Fruit fly (Drosophila melanogaster): ENCODE data around the gene CG13250.

DNA sequence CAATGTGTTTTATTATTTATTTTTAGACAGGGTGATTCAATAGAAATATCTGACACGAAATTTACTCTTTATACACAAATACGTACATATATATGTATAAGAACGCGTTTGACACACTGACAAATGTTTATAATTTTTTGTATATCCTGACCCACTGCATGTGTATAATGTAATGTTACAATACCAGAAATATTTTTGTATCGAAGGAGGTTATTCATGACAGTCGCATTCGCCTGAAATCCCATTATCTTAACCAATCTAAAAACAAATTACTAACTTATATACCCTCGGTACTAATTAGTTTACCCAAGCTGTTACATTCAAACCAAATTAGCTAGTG lies 39.3 kb upstream of the CG13250 start:
- TF ChIP-seq svp (GFP tag) (peak; percentile 46), CG8632 (GFP tag; optimal IDR thresholded peaks at IDR 0.05) (no peak), topi (GFP tag; optimal IDR thresholded peaks at IDR 0.05) (no peak), Blimp-1 (GFP tag; optimal IDR thresholded peaks at IDR 0.05) (no peak), Ets21C (GFP tag; optimal IDR thresholded peaks at IDR 0.05) (no peak)
